Worm (Caenorhabditis elegans): ENCODE results near the gene igcm-4.

Gene igcm-4

ce11 chrX:1998825-1999224 is 47.3 kb downstream of the igcm-4 start:
- TF ChIP-seq pha-4 (tag; optimal IDR thresholded peaks at IDR 0.05) (no peak), pqm-1 (tag; optimal IDR thresholded peaks at IDR 0.05) (no peak), jun-1 (tag; optimal IDR thresholded peaks at IDR 0.05) (no peak), aly-2 (tag; optimal IDR thresholded peaks at IDR 0.05) (no peak), unc-39 (tag; optimal IDR thresholded peaks at IDR 0.05) (no peak), nhr-25 (tag; optimal IDR thresholded peaks at IDR 0.05) (no peak), nhr-11 (tag; optimal IDR thresholded peaks at IDR 0.05) (no peak), hmg-11 (tag; optimal IDR thresholded peaks at IDR 0.05) (no peak), ztf-4 (tag; optimal IDR thresholded peaks at IDR 0.05) (no peak), nfya-1 (tag; optimal IDR thresholded peaks at IDR 0.05; ENCODE audit: insufficient read depth) (no peak)

- TF ChIP-seq ztf-4 (tag; optimal IDR thresholded peaks at IDR 0.05) (no peak), nhr-67 (tag; optimal IDR thresholded peaks at IDR 0.05) (no peak), zag-1 (tag; optimal IDR thresholded peaks at IDR 0.05) (no peak), lin-15B (tag; optimal IDR thresholded peaks at IDR 0.05) (no peak), daf-12 (tag; optimal IDR thresholded peaks at IDR 0.05) (no peak), elt-2 (tag; optimal IDR thresholded peaks at IDR 0.05) (no peak), skn-1 (tag; optimal IDR thresholded peaks at IDR 0.05) (no peak), ceh-28 (tag; optimal IDR thresholded peaks at IDR 0.05) (no peak), nhr-12 (tag; optimal IDR thresholded peaks at IDR 0.05) (no peak), pha-4 (tag; optimal IDR thresholded peaks at IDR 0.05) (no peak), unc-39 (tag; optimal IDR thresholded peaks at IDR 0.05) (no peak), ztf-11 (tag; optimal IDR thresholded peaks at IDR 0.05) (no peak), eor-1 (tag; optimal IDR thresholded peaks at IDR 0.05) (no peak), tbx-2 (tag; optimal IDR thresholded peaks at IDR 0.05) (no peak), nfya-1 (tag; optimal IDR thresholded peaks at IDR 0.05; ENCODE audit: insufficient read depth) (no peak)
Measured at ce11 chrX:1997934-1998333, 48.2 kb downstream of the igcm-4 start, which contains the start of gene Y40A1A.3. TSS of gene Y40A1A.3 (minus strand) at chrX:1998034.

- TF ChIP-seq ZK546.5 (tag; optimal IDR thresholded peaks at IDR 0.05) = no peak
- no peak for TF ChIP-seq ztf-11 (tag; optimal IDR thresholded peaks at IDR 0.05)
- TF ChIP-seq daf-12 (tag; optimal IDR thresholded peaks at IDR 0.05) = no peak
- no peak for TF ChIP-seq snpc-4 (tag; optimal IDR thresholded peaks at IDR 0.05)
- no peak for TF ChIP-seq nhr-12 (tag; optimal IDR thresholded peaks at IDR 0.05)
- no peak for TF ChIP-seq jun-1 (tag; optimal IDR thresholded peaks at IDR 0.05)
- TF ChIP-seq fkh-10 (GFP tag; optimal IDR thresholded peaks at IDR 0.05) = no peak
- TF ChIP-seq nhr-23 (tag; optimal IDR thresholded peaks at IDR 0.05) = no peak
- no peak for TF ChIP-seq ama-1 (optimal IDR thresholded peaks at IDR 0.05)
- no peak for TF ChIP-seq aly-2 (tag; optimal IDR thresholded peaks at IDR 0.05)
- TF ChIP-seq elt-3 (tag; optimal IDR thresholded peaks at IDR 0.05) = no peak
- TF ChIP-seq nhr-11 (tag; optimal IDR thresholded peaks at IDR 0.05) = no peak
- TF ChIP-seq unc-62 (GFP tag; optimal IDR thresholded peaks at IDR 0.05) = no peak
- no peak for TF ChIP-seq nhr-77 (tag; optimal IDR thresholded peaks at IDR 0.05)
- no peak for TF ChIP-seq tbx-2 (tag; optimal IDR thresholded peaks at IDR 0.05)
Measured at ce11 chrX:1990434-1990833, 55.7 kb downstream of the igcm-4 start, which contains the start of gene Y40A1A.2. TSS of gene Y40A1A.2 (plus strand) at chrX:1990734.

ce11 chrX:1989576-1989975 is 56.6 kb downstream of the igcm-4 start, which contains the start of gene meg-3:
TSS of gene meg-3 (minus strand) at chrX:1989607.
- TF ChIP-seq pha-4 (tag; optimal IDR thresholded peaks at IDR 0.05) = no peak
- TF ChIP-seq ceh-16 (tag; optimal IDR thresholded peaks at IDR 0.05) = no peak
- TF ChIP-seq nhr-43 (tag; optimal IDR thresholded peaks at IDR 0.05; ENCODE audit: poor library complexity, severe bottlenecking) = no peak
- TF ChIP-seq ZK546.5 (tag; optimal IDR thresholded peaks at IDR 0.05) = no peak
- no peak for TF ChIP-seq nhr-25 (tag; optimal IDR thresholded peaks at IDR 0.05)
- TF ChIP-seq zag-1 (tag; optimal IDR thresholded peaks at IDR 0.05) = no peak

All from whole organism, L3 larva.